Worm (Caenorhabditis elegans) whole organism, L4 larva: Measurements from ENCODE around the gene tbc-13.

Source experiments
- F10B5.3 ChIP-seq: sonication (generic microtip); optimal IDR thresholded peaks from 2 replicates; lab custom pipeline; 2016; ENCODE audit warnings: mild to moderate bottlenecking, missing genetic modification characterization, missing compliant biosample characterization
- F44E2.7 ChIP-seq: fragments of 200-800 bp; sonication (Bioruptor generic); IDR thresholded peaks from 2 replicates; pipeline ENCODE4 v2.1.2; 2022; ENCODE audit warnings: missing genetic modification characterization, missing compliant biosample characterization
- T20F7.1 ChIP-seq: fragments of 200-800 bp; sonication (Bioruptor generic); optimal IDR thresholded peaks from 2 replicates; lab custom pipeline; 2018; ENCODE audit warnings: mild to moderate bottlenecking, missing genetic modification characterization, missing compliant biosample characterization
- Y105C5A.15 ChIP-seq: fragments of 200-800 bp; sonication (Bioruptor generic); IDR thresholded peaks from 2 replicates; pipeline ENCODE4 v1.3.6; 2022; ENCODE audit warnings: missing genetic modification characterization, missing compliant biosample characterization
- Y48G9A.11 ChIP-seq: fragments of 200-800 bp; sonication (Bioruptor generic); IDR thresholded peaks from 2 replicates; pipeline ENCODE4 v1.3.6; 2022; ENCODE audit warnings: missing genetic modification reagents, missing genetic modification characterization, missing compliant biosample characterization
- Y5F2A.4 ChIP-seq: fragments of 200-800 bp; sonication (Bioruptor generic); optimal IDR thresholded peaks from 2 replicates; lab custom pipeline; 2018; ENCODE audit warnings: mild to moderate bottlenecking, missing genetic modification characterization, missing compliant biosample characterization
- Y75B8A.6 ChIP-seq: fragments of 200-800 bp; sonication (Bioruptor generic); IDR thresholded peaks from 2 replicates; pipeline ENCODE4 v1.3.6; 2022; ENCODE audit warnings: missing genetic modification reagents, missing genetic modification characterization, missing compliant biosample characterization
- ZK546.5 ChIP-seq, 2 experiments: sonication (generic microtip); optimal IDR thresholded peaks; 2 replicates each; lab custom pipeline; 2017; ENCODE audit warnings: missing biosample characterization in 2 of 2, missing genetic modification characterization in 2 of 2
- aha-1 ChIP-seq: fragments of 150-350 bp; peaks from one replicate; lab custom pipeline; 2014; ENCODE audit warnings: missing biosample characterization, missing genetic modification characterization
- aly-2 ChIP-seq: sonication (generic microtip); optimal IDR thresholded peaks from 2 replicates; lab custom pipeline; 2018; ENCODE audit warnings: missing biosample characterization, missing genetic modification characterization
- ama-1 ChIP-seq: fragments of 150-350 bp; optimal IDR thresholded peaks from 2 replicates; lab custom pipeline; 2014; ENCODE audit warnings: inconsistent platforms, mixed read lengths
- ctbp-1 ChIP-seq: fragments of 200-800 bp; sonication (Bioruptor generic); IDR thresholded peaks from 2 replicates; pipeline ENCODE4 v1.3.6; 2022; ENCODE audit warnings: missing genetic modification reagents, missing genetic modification characterization, missing compliant biosample characterization
- daf-12 ChIP-seq: fragments of 150-350 bp; optimal IDR thresholded peaks from 2 replicates; lab custom pipeline; 2014; ENCODE audit warnings: missing biosample characterization, missing genetic modification reagents, missing genetic modification characterization
- dmd-6 ChIP-seq: fragments of 200-800 bp; sonication (Bioruptor generic); IDR thresholded peaks from 2 replicates; pipeline ENCODE4 v1.3.6; 2022; ENCODE audit warnings: missing genetic modification reagents, missing genetic modification characterization, missing compliant biosample characterization
- dmd-8 ChIP-seq: fragments of 200-800 bp; sonication (Bioruptor generic); IDR thresholded peaks from 2 replicates; pipeline ENCODE4 v1.3.6; 2022; ENCODE audit warnings: missing genetic modification characterization, missing compliant biosample characterization
- gei-8 ChIP-seq: fragments of 200-800 bp; sonication (Bioruptor generic); optimal IDR thresholded peaks from 2 replicates; lab custom pipeline; 2018; ENCODE audit warnings: mild to moderate bottlenecking, missing genetic modification characterization, missing compliant biosample characterization
- hlh-11 ChIP-seq: fragments of 200-800 bp; sonication (Bioruptor generic); optimal IDR thresholded peaks from 2 replicates; lab custom pipeline; 2018; ENCODE audit warnings: mild to moderate bottlenecking, missing genetic modification characterization, missing compliant biosample characterization
- hmg-1.1 ChIP-seq: fragments of 200-800 bp; sonication (Bioruptor generic); IDR thresholded peaks from 2 replicates; pipeline ENCODE4 v1.3.6; 2022; ENCODE audit warnings: missing genetic modification reagents, missing genetic modification characterization, missing compliant biosample characterization
- jun-1 ChIP-seq: fragments of 150-350 bp; optimal IDR thresholded peaks from 2 replicates; lab custom pipeline; 2014; ENCODE audit warnings: missing biosample characterization, missing genetic modification reagents, missing genetic modification characterization
- lin-39 ChIP-seq: fragments of 150-350 bp; optimal IDR thresholded peaks from 2 replicates; lab custom pipeline; 2014; ENCODE audit warnings: missing biosample characterization, missing genetic modification reagents, missing genetic modification characterization
- lsy-2 ChIP-seq, 2 experiments: fragments of 150-350 bp in 1 of 2; sonication (generic microtip) in 1 of 2; optimal IDR thresholded peaks; 2 replicates each; lab custom pipeline; 2014 to 2017; ENCODE audit warnings: missing biosample characterization in 2 of 2, missing genetic modification characterization in 2 of 2
- mep-1 ChIP-seq: fragments of 150-350 bp; sonication (generic microtip); optimal IDR thresholded peaks from 3 replicates; lab custom pipeline; 2014; ENCODE audit warnings: missing biosample characterization, missing genetic modification characterization
- mxl-2 ChIP-seq: fragments of 200-800 bp; sonication (Bioruptor generic); conservative IDR thresholded peaks from 2 replicates; pipeline ENCODE4 v1.3.6; 2022; ENCODE audit warnings: missing genetic modification reagents, missing genetic modification characterization, missing compliant biosample characterization
- nhr-10 ChIP-seq: fragments of 150-350 bp; optimal IDR thresholded peaks from 2 replicates; lab custom pipeline; 2014; ENCODE audit warnings: missing biosample characterization, missing genetic modification characterization
- nhr-11 ChIP-seq: fragments of 150-350 bp; optimal IDR thresholded peaks from 2 replicates; lab custom pipeline; 2014; ENCODE audit warnings: missing biosample characterization, missing genetic modification characterization
- nhr-111 ChIP-seq: fragments of 200-800 bp; sonication (Bioruptor generic); optimal IDR thresholded peaks from 2 replicates; lab custom pipeline; 2018; ENCODE audit warnings: mild to moderate bottlenecking, missing genetic modification characterization, missing compliant biosample characterization
- nhr-25 ChIP-seq: sonication (generic microtip); optimal IDR thresholded peaks from 2 replicates; lab custom pipeline; 2017; ENCODE audit warnings: missing genetic modification characterization, mild to moderate bottlenecking, missing compliant biosample characterization, antibody characterized with exemption, moderate library complexity, borderline replicate concordance; ENCODE audit not compliant: insufficient read depth
- pha-4 ChIP-seq, 2 experiments: fragments of 150-350 bp in 1 of 2; fragments of 200-800 bp in 1 of 2; sonication (Bioruptor generic) in 1 of 2; IDR thresholded peaks in 1 of 2; optimal IDR thresholded peaks in 1 of 2; 2 replicates each; pipeline versions ENCODE4 v1.3.6 to Lab custom; 2014 to 2022; ENCODE audit warnings: missing genetic modification characterization in 2 of 2, missing genetic modification reagents in 2 of 2, missing biosample characterization in 1 of 2, missing compliant biosample characterization in 1 of 2
- php-3 ChIP-seq: fragments of 200-800 bp; sonication (Bioruptor generic); IDR thresholded peaks from 2 replicates; pipeline ENCODE4 v1.3.6; 2022; ENCODE audit warnings: missing genetic modification reagents, missing genetic modification characterization, missing compliant biosample characterization
- set-16 ChIP-seq: fragments of 200-800 bp; sonication (Bioruptor generic); IDR thresholded peaks from 2 replicates; pipeline ENCODE4 v1.3.6; 2022; ENCODE audit warnings: missing genetic modification reagents, missing genetic modification characterization, missing compliant biosample characterization
- tra-1 ChIP-seq: fragments of 200-800 bp; sonication (Bioruptor generic); IDR thresholded peaks from 2 replicates; pipeline ENCODE4 v1.3.6; 2022; ENCODE audit warnings: missing genetic modification reagents, missing genetic modification characterization, missing compliant biosample characterization
- unc-62 ChIP-seq, 3 experiments: fragments of 150-350 bp in 1 of 3; sonication (generic microtip); optimal IDR thresholded peaks in 2 of 3; peaks in 1 of 3; 1 replicate in 1 of 3; 2 replicates in 2 of 3; lab custom pipeline; 2014 to 2017; ENCODE audit warnings: missing biosample characterization in 3 of 3, missing genetic modification characterization in 3 of 3, missing genetic modification reagents in 3 of 3, missing genotype in 1 of 3
- zfp-2 ChIP-seq: sonication (generic microtip); optimal IDR thresholded peaks from 2 replicates; lab custom pipeline; 2016; ENCODE audit warnings: mild to moderate bottlenecking, missing genetic modification characterization, missing compliant biosample characterization
- ztf-11 ChIP-seq: fragments of 150-350 bp; optimal IDR thresholded peaks from 2 replicates; lab custom pipeline; 2014; ENCODE audit warnings: missing biosample characterization, missing genetic modification characterization

The tbc-13 gene

DNA sequence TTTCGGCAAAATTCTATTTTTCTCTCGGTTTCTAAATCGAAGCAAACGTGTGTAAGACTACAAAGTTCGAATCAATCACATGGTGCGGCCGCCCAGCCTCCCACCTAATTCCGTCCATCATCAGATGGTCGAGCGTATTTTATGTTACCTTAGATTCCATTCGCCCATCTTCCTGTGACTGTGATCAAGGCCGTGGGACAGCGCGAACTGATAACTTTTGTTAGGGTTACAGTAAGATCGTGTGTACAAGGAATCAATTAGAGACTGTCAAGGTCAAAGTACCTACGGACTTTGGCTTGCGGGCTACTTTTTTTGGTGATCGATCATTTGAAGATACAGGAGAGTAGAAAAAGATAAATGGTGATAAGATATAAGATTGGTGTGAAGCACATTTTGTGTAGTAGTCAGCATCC lies 38.2 kb downstream of the tbc-13 start (continued):
- no peak for TF ChIP-seq ama-1 (lab: Kevin White, UChicago)
- no peak for TF ChIP-seq ZK546.5 (tag; optimal IDR thresholded peaks at IDR 0.05; lab: Kevin White, UChicago)
- TF ChIP-seq hlh-11 (tag; lab: Kevin White, UChicago): peak; percentile 82
- no peak for TF ChIP-seq ctbp-1 (GFP tag; lab: Robert Waterston, UW)
- peak; percentile 76 for TF ChIP-seq dmd-6 (GFP tag; lab: Robert Waterston, UW)
- TF ChIP-seq F10B5.3 (tag; lab: Kevin White, UChicago): no peak
- TF ChIP-seq daf-12 (tag; lab: Kevin White, UChicago): no peak
- peak; percentile 31 to 72 for TF ChIP-seq lsy-2 (tag; optimal IDR thresholded peaks at IDR 0.05; lab: Kevin White, UChicago)
- no peak for TF ChIP-seq nhr-111 (GFP tag; lab: Kevin White, UChicago)
- no peak for TF ChIP-seq Y105C5A.15 (GFP tag; lab: Robert Waterston, UW)
- no peak for TF ChIP-seq tra-1 (GFP tag; lab: Robert Waterston, UW)
- no peak for TF ChIP-seq lin-39 (tag; lab: Kevin White, UChicago)
- TF ChIP-seq set-16: no peak
- TF ChIP-seq ztf-11: no peak
- TF ChIP-seq zfp-2 (tag; lab: Kevin White, UChicago): no peak
- TF ChIP-seq mxl-2 (GFP tag; lab: Robert Waterston, UW): no peak
- TF ChIP-seq mep-1: peak; percentile 68
- peak; percentile 56 for TF ChIP-seq nhr-25
- no peak for TF ChIP-seq aly-2 (tag; lab: Kevin White, UChicago)
- no peak for TF ChIP-seq gei-8 (GFP tag; lab: Kevin White, UChicago)
- TF ChIP-seq Y5F2A.4: no peak
- peak; percentile 50; the same call in 1 of the 2 replicates for TF ChIP-seq hmg-1.1
- no peak for TF ChIP-seq Y75B8A.6 (GFP tag; lab: Robert Waterston, UW)
- TF ChIP-seq nhr-11 (tag; lab: Kevin White, UChicago): peak; percentile 69
- TF ChIP-seq F44E2.7: no peak
- TF ChIP-seq, all 104 proteins: peak for 26

- TF ChIP-seq nhr-25 (no peak), nhr-11 (tag; lab: Kevin White, UChicago) (no peak), dmd-8 (GFP tag; lab: Robert Waterston, UW) (no peak), pha-4 (GFP tag; IDR thresholded peaks at IDR 0.05; lab: Robert Waterston, UW) (no peak), pha-4 (tag; optimal IDR thresholded peaks at IDR 0.05; lab: Kevin White, UChicago) (no peak), aly-2 (tag; lab: Kevin White, UChicago) (no peak), php-3 (GFP tag; lab: Robert Waterston, UW) (no peak)
Observed at ce11 chrX:12524514-12524913, 39.7 kb downstream of the tbc-13 start.

ce11 chrX:12525359-12525839 lies 40.5 kb downstream of the tbc-13 start, which contains the start of gene scd-1:
scd-1 (minus strand) TSS chrX:12525789.
- TF ChIP-seq jun-1 (tag; lab: Kevin White, UChicago) (no peak), set-16 (peak; percentile 60)

DNA sequence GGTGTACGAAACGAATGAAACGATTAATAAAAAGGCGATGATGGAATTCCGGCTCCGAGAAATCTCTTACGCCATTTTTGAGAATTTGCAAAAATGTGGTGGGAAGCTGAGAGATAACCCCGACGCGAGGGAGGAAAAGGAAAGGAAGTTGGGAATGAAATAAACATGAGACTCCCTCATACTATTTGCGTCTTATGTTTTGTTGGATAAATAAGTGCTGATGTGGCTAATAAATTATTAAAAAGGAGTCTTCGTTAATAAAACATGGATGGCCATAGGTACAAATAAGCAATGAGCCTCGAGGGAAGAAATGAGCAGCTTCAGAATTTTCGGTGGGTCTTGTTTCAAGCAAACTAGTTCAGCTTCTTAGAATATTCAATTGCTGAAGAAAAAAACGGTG lies 47.6 kb downstream of the tbc-13 start:
- no peak for TF ChIP-seq tra-1 (GFP tag; lab: Robert Waterston, UW)

DNA sequence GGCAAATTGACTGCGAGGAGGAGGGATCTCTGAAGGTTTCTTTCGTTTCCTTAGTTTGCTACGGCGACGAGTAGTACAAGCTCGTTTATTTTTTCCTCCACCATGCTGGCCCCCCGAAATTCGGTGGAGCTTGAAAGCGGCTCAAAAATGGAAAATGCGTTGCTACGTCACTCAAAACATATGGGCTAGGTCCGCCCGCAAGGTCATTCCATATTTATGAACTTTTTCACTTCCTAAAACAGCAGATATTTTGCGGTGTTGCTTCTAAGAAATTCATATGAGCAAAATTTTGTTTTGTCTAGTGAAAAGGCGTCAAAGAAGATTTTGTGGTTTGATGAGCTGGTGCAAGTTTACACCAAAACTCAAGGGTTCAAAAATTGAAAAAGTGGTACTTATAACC lies 49.6 kb downstream of the tbc-13 start:
- TF ChIP-seq aha-1 (tag; lab: Kevin White, UChicago) (peak; percentile 18), nhr-10 (tag; lab: Kevin White, UChicago) (no peak), set-16 (no peak), T20F7.1 (no peak), aly-2 (tag; lab: Kevin White, UChicago) (no peak), F10B5.3 (tag; lab: Kevin White, UChicago) (no peak), unc-62 (GFP tag; optimal IDR thresholded peaks at IDR 0.05 in 1 of 2; lab: Kevin White, UChicago) (peak in 1 of 2 experiments; percentile 69), unc-62 (tag; optimal IDR thresholded peaks at IDR 0.05; lab: Kevin White, UChicago) (no peak), pha-4 (GFP tag; IDR thresholded peaks at IDR 0.05; lab: Robert Waterston, UW) (no peak), pha-4 (tag; optimal IDR thresholded peaks at IDR 0.05; lab: Kevin White, UChicago) (no peak), Y48G9A.11 (no peak)
